Worm (Caenorhabditis elegans) whole organism, L4/young adult: ENCODE results near the gene ram-5.

Experiments used
- W03F9.2 ChIP-seq: fragments of 150-350 bp; optimal IDR thresholded peaks from 2 replicates; lab custom pipeline; 2014; ENCODE audit warnings: missing biosample characterization, missing genetic modification characterization
- dao-5 ChIP-seq: sonication (generic microtip); optimal IDR thresholded peaks from 2 replicates; lab custom pipeline; 2016; ENCODE audit warnings: missing genotype, missing genetic modification characterization, moderate library complexity, missing compliant biosample characterization
- him-1 ChIP-seq: sonication (generic microtip); optimal IDR thresholded peaks from 2 replicates; lab custom pipeline; 2016; ENCODE audit warnings: missing genotype, missing genetic modification reagents, missing genetic modification characterization, missing compliant biosample characterization

Gene ram-5

ce11 chrX:14602676-14603075 lies 52.7 kb downstream of the ram-5 start, which contains the start of gene eor-2:
TSS of gene eor-2 (plus strand) at chrX:14603017.
- TF ChIP-seq dao-5 (tag; lab: Kevin White, UChicago) (no peak), W03F9.2 (tag; lab: Kevin White, UChicago) (no peak), him-1 (tag; lab: Kevin White, UChicago) (peak; percentile 23)
